Worm (Caenorhabditis elegans): ENCODE measurements around the gene C14C6.6.

C14C6.6 gene

ce11 chrV:527602-528001 is 20.3 kb downstream of the C14C6.6 start, which contains the start of gene srw-108:
Gene srw-108 (plus strand): TSS chrV:527902.
- TF ChIP-seq ham-2 (GFP tag; optimal IDR thresholded peaks at IDR 0.05) (no peak), tbx-8 (GFP tag; optimal IDR thresholded peaks at IDR 0.05) (no peak), sem-2 (GFP tag; optimal IDR thresholded peaks at IDR 0.05) (no peak), zip-8 (tag; optimal IDR thresholded peaks at IDR 0.05) (no peak), unc-120 (tag; optimal IDR thresholded peaks at IDR 0.05; ENCODE audit: poor library complexity, severe bottlenecking) (no peak), lsy-2 (tag; optimal IDR thresholded peaks at IDR 0.05) (no peak), cnd-1 (tag; optimal IDR thresholded peaks at IDR 0.05) (no peak)

DNA sequence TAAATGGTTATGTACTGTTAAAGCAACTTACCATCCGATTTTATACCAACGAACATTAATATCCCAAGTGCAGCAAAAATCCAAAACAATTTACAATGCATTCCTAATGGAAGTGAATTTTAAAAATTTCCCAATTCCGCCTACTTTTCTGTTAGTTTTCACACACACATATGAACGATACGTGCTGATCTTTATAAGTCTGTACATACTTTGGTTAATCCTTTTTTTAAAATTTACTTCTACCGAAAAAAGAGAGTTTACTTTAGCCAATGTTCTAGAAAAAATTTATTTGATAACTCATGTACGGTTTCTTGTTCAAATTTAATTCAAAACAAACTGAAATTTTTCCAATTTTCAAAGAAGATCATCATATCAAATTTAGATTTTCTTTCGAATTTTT is 22.8 kb downstream of the C14C6.6 start, which contains the start of gene R11G11.16:
Gene R11G11.16 (minus strand): TSS at position 101 of the 400 bp plus-strand sequence.
- TF ChIP-seq tbx-8 (GFP tag; optimal IDR thresholded peaks at IDR 0.05) (no peak), nhr-2 (tag; optimal IDR thresholded peaks at IDR 0.05) (no peak), lin-32 (GFP tag; optimal IDR thresholded peaks at IDR 0.05) (no peak), elt-3 (tag; optimal IDR thresholded peaks at IDR 0.05) (no peak), ceh-43 (GFP tag; optimal IDR thresholded peaks at IDR 0.05) (no peak), ztf-11 (tag; optimal IDR thresholded peaks at IDR 0.05) (no peak), mls-2 (tag; optimal IDR thresholded peaks at IDR 0.05) (no peak), lsy-2 (tag; optimal IDR thresholded peaks at IDR 0.05) (no peak), blmp-1 (tag; optimal IDR thresholded peaks at IDR 0.05) (no peak), nhr-28 (tag; optimal IDR thresholded peaks at IDR 0.05) (no peak), mab-5 (tag; optimal IDR thresholded peaks at IDR 0.05) (no peak)

DNA sequence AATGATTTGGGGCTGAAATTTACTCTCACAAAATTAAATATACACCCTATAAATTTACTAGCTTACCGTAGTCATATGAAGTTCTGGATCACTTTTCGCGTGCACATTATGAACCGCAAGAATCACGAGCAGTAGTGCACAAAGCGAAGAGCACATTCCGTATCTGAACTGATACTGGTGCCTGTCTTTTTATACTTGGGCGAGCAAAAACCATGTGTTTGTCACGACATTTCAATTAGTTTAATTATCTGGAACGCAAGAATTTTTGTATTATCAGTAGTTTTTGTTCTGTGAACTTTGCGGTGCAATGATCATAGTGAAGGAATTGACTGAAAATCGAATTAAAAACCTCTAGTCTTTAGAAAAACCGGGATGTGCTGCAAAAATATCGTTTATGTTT is 23.8 kb downstream of the C14C6.6 start, which contains the start of gene lipl-3:
Gene lipl-3 (minus strand): TSS at position 161 of the 400 bp plus-strand sequence.
- TF ChIP-seq tbx-8 (GFP tag; optimal IDR thresholded peaks at IDR 0.05) (no peak), lin-13 (tag; optimal IDR thresholded peaks at IDR 0.05) (no peak), M03D4.4 (tag; optimal IDR thresholded peaks at IDR 0.05) (no peak), unc-120 (tag; optimal IDR thresholded peaks at IDR 0.05; ENCODE audit: poor library complexity, severe bottlenecking) (no peak), zip-8 (tag; optimal IDR thresholded peaks at IDR 0.05) (no peak), lsy-2 (tag; optimal IDR thresholded peaks at IDR 0.05) (no peak), blmp-1 (tag; optimal IDR thresholded peaks at IDR 0.05) (no peak), sem-2 (GFP tag; optimal IDR thresholded peaks at IDR 0.05) (no peak), mls-2 (tag; optimal IDR thresholded peaks at IDR 0.05) (no peak), nhr-2 (tag; optimal IDR thresholded peaks at IDR 0.05) (no peak)

DNA sequence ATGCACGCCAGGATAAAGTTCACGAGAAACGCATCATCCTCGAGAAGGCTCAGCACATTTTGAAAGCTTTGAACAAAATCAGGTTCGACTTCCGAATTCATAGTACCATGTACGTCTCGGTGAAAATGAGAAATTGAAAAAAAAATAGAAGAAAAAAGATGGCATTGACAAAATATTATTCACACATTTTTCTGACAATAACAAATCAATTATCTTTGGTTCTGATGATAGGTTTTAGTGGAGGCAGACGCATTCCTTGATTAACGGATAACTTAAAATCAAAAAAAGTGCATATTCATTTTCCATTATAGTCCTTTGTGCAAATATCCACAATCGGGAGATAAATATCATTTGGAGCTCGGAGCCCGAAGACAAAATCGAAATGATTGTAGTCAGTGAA is 26.4 kb downstream of the C14C6.6 start, which contains the start of gene srw-107:
Gene srw-107 (minus strand): TSS at position 101 of the 400 bp plus-strand sequence.
- TF ChIP-seq sem-2 (GFP tag; optimal IDR thresholded peaks at IDR 0.05) = no peak
- no peak for TF ChIP-seq unc-120 (tag; optimal IDR thresholded peaks at IDR 0.05; ENCODE audit: poor library complexity, severe bottlenecking)
- TF ChIP-seq nhr-2 (tag; optimal IDR thresholded peaks at IDR 0.05) = no peak
- no peak for TF ChIP-seq ceh-43 (GFP tag; optimal IDR thresholded peaks at IDR 0.05)
- no peak for TF ChIP-seq nhr-12 (tag; optimal IDR thresholded peaks at IDR 0.05)
- no peak for TF ChIP-seq ceh-83 (GFP tag; optimal IDR thresholded peaks at IDR 0.05)
- no peak for TF ChIP-seq elt-1 (tag; optimal IDR thresholded peaks at IDR 0.05; ENCODE audit: borderline replicate concordance, insufficient read depth)
- TF ChIP-seq unc-62 (GFP tag; optimal IDR thresholded peaks at IDR 0.05) = no peak
- no peak for TF ChIP-seq snpc-4 (tag; optimal IDR thresholded peaks at IDR 0.05)
- no peak for TF ChIP-seq ces-1 (GFP tag; optimal IDR thresholded peaks at IDR 0.05)
- TF ChIP-seq flh-1 (GFP tag; optimal IDR thresholded peaks at IDR 0.05) = no peak
- no peak for TF ChIP-seq nhr-28 (tag; optimal IDR thresholded peaks at IDR 0.05)
- TF ChIP-seq drap-1 (GFP tag; optimal IDR thresholded peaks at IDR 0.05) = no peak

- no peak for TF ChIP-seq lin-32 (GFP tag; optimal IDR thresholded peaks at IDR 0.05)
- no peak for TF ChIP-seq snpc-4 (tag; optimal IDR thresholded peaks at IDR 0.05)
- no peak for TF ChIP-seq M03D4.4 (tag; optimal IDR thresholded peaks at IDR 0.05)
- TF ChIP-seq ceh-83 (GFP tag; optimal IDR thresholded peaks at IDR 0.05) = no peak
- TF ChIP-seq pha-4 (tag; optimal IDR thresholded peaks at IDR 0.05) = no peak
- TF ChIP-seq hlh-1 (tag; optimal IDR thresholded peaks at IDR 0.05) = no peak
- no peak for TF ChIP-seq nhr-76 (tag; optimal IDR thresholded peaks at IDR 0.05)
- TF ChIP-seq elt-3 (tag; optimal IDR thresholded peaks at IDR 0.05) = no peak
- TF ChIP-seq unc-120 (tag; optimal IDR thresholded peaks at IDR 0.05; ENCODE audit: poor library complexity, severe bottlenecking) = no peak
- TF ChIP-seq unc-62 (GFP tag; optimal IDR thresholded peaks at IDR 0.05) = no peak
- no peak for TF ChIP-seq nhr-2 (tag; optimal IDR thresholded peaks at IDR 0.05)
- TF ChIP-seq ztf-11 (tag; optimal IDR thresholded peaks at IDR 0.05) = no peak
- TF ChIP-seq bed-3 (GFP tag; optimal IDR thresholded peaks at IDR 0.05) = no peak
- TF ChIP-seq nhr-28 (tag; optimal IDR thresholded peaks at IDR 0.05) = no peak
- TF ChIP-seq blmp-1 (tag; optimal IDR thresholded peaks at IDR 0.05) = no peak
- no peak for TF ChIP-seq drap-1 (GFP tag; optimal IDR thresholded peaks at IDR 0.05)
These were observed 28.4 kb downstream of the C14C6.6 start, which contains the start of gene nhr-210 for ce11 chrV:519445-519844. Gene nhr-210 (minus strand): TSS chrV:519545.

Measured in whole organism, mixed stage, embryonic.